Worm (Caenorhabditis elegans) whole organism, mixed stage, embryonic: Measurements from ENCODE around the gene ssu-1.

ENCODE experiments used
- M03D4.4 ChIP-seq: sonication (generic microtip); optimal IDR thresholded peaks from 2 replicates; lab custom pipeline; 2017; ENCODE audit warnings: mild to moderate bottlenecking, missing genetic modification characterization, missing compliant biosample characterization
- bed-3 ChIP-seq: fragments of 200-800 bp; sonication (Bioruptor generic); optimal IDR thresholded peaks from 3 replicates; lab custom pipeline; 2018; ENCODE audit warnings: mild to moderate bottlenecking, missing genetic modification characterization, moderate library complexity, missing compliant biosample characterization
- blmp-1 ChIP-seq: fragments of 150-350 bp; optimal IDR thresholded peaks from 2 replicates; lab custom pipeline; 2014; ENCODE audit warnings: missing biosample characterization, missing genetic modification characterization
- ceh-39 ChIP-seq: fragments of 150-350 bp; optimal IDR thresholded peaks from 2 replicates; lab custom pipeline; 2014; ENCODE audit warnings: missing biosample characterization, missing genetic modification characterization
- ceh-43 ChIP-seq: fragments of 200-800 bp; sonication (Bioruptor generic); optimal IDR thresholded peaks from 2 replicates; lab custom pipeline; 2018; ENCODE audit warnings: mild to moderate bottlenecking, missing genetic modification characterization, moderate library complexity, missing compliant biosample characterization
- ceh-83 ChIP-seq: fragments of 200-800 bp; sonication (Bioruptor generic); optimal IDR thresholded peaks from 2 replicates; lab custom pipeline; 2018; ENCODE audit warnings: mild to moderate bottlenecking, missing genetic modification characterization, missing compliant biosample characterization
- ces-1 ChIP-seq: fragments of 150-350 bp; optimal IDR thresholded peaks from 2 replicates; lab custom pipeline; 2014; ENCODE audit warnings: missing biosample characterization, missing genetic modification reagents, missing genetic modification characterization
- cnd-1 ChIP-seq: fragments of 200-800 bp; sonication (Bioruptor generic); optimal IDR thresholded peaks from 2 replicates; lab custom pipeline; 2018; ENCODE audit warnings: mild to moderate bottlenecking, missing genetic modification characterization, missing compliant biosample characterization
- flh-1 ChIP-seq: fragments of 200-800 bp; sonication (Bioruptor generic); optimal IDR thresholded peaks from 2 replicates; lab custom pipeline; 2018; ENCODE audit warnings: mild to moderate bottlenecking, missing genetic modification characterization, moderate library complexity, missing compliant biosample characterization
- ham-2 ChIP-seq: fragments of 200-800 bp; sonication (Bioruptor generic); optimal IDR thresholded peaks from 2 replicates; lab custom pipeline; 2018; ENCODE audit warnings: mild to moderate bottlenecking, missing genetic modification characterization, missing compliant biosample characterization
- hlh-1 ChIP-seq: fragments of 150-350 bp; optimal IDR thresholded peaks from 2 replicates; lab custom pipeline; 2014; ENCODE audit warnings: missing biosample characterization, missing genetic modification reagents, missing genetic modification characterization
- lin-13 ChIP-seq: fragments of 150-350 bp; optimal IDR thresholded peaks from 2 replicates; lab custom pipeline; 2014; ENCODE audit warnings: missing biosample characterization, missing genetic modification characterization
- lsy-2 ChIP-seq: fragments of 150-350 bp; optimal IDR thresholded peaks from 2 replicates; lab custom pipeline; 2014; ENCODE audit warnings: missing biosample characterization, missing genetic modification characterization
- mab-5 ChIP-seq: fragments of 150-350 bp; optimal IDR thresholded peaks from 2 replicates; lab custom pipeline; 2014; ENCODE audit warnings: missing biosample characterization, missing genetic modification characterization
- mep-1 ChIP-seq: fragments of 150-350 bp; optimal IDR thresholded peaks from 2 replicates; lab custom pipeline; 2017; ENCODE audit warnings: missing biosample characterization, missing genetic modification reagents, missing genetic modification characterization, inconsistent platforms
- mls-2 ChIP-seq: sonication (generic microtip); optimal IDR thresholded peaks from 2 replicates; lab custom pipeline; 2016; ENCODE audit warnings: mild to moderate bottlenecking, missing genetic modification characterization, moderate library complexity, missing compliant biosample characterization
- nhr-12 ChIP-seq: fragments of 150-350 bp; optimal IDR thresholded peaks from 2 replicates; lab custom pipeline; 2014; ENCODE audit warnings: missing biosample characterization, missing genetic modification characterization
- nhr-2 ChIP-seq: fragments of 150-350 bp; optimal IDR thresholded peaks from 2 replicates; lab custom pipeline; 2014; ENCODE audit warnings: missing biosample characterization, missing genetic modification characterization
- nhr-237 ChIP-seq: fragments of 150-350 bp; optimal IDR thresholded peaks from 2 replicates; lab custom pipeline; 2014; ENCODE audit warnings: missing biosample characterization, missing genetic modification characterization
- nhr-28 ChIP-seq: fragments of 150-350 bp; optimal IDR thresholded peaks from 2 replicates; lab custom pipeline; 2014; ENCODE audit warnings: missing biosample characterization, missing genetic modification characterization
- pha-4 ChIP-seq: fragments of 150-350 bp; optimal IDR thresholded peaks from 2 replicates; lab custom pipeline; 2018; ENCODE audit warnings: missing biosample characterization, missing genetic modification reagents, missing genetic modification characterization
- sem-2 ChIP-seq: fragments of 200-800 bp; sonication (Bioruptor generic); optimal IDR thresholded peaks from 2 replicates; lab custom pipeline; 2018; ENCODE audit warnings: mild to moderate bottlenecking, missing genetic modification characterization, missing compliant biosample characterization
- snpc-4 ChIP-seq: fragments of 150-350 bp; optimal IDR thresholded peaks from 2 replicates; lab custom pipeline; 2014; ENCODE audit warnings: missing biosample characterization, missing genetic modification characterization
- sptf-1 ChIP-seq: sonication (generic microtip); optimal IDR thresholded peaks from 2 replicates; lab custom pipeline; 2017; ENCODE audit warnings: mild to moderate bottlenecking, missing genetic modification characterization, moderate library complexity, missing compliant biosample characterization
- tbx-8 ChIP-seq: fragments of 200-800 bp; sonication (Bioruptor generic); optimal IDR thresholded peaks from 2 replicates; lab custom pipeline; 2018; ENCODE audit warnings: mild to moderate bottlenecking, missing genetic modification characterization, moderate library complexity, missing compliant biosample characterization
- unc-39 ChIP-seq: fragments of 150-350 bp; optimal IDR thresholded peaks from 2 replicates; lab custom pipeline; 2014; ENCODE audit warnings: missing biosample characterization, missing genetic modification characterization
- unc-62 ChIP-seq: fragments of 150-350 bp; optimal IDR thresholded peaks from 2 replicates; lab custom pipeline; 2014; ENCODE audit warnings: missing biosample characterization, missing genetic modification reagents, missing genetic modification characterization
- zip-8 ChIP-seq: fragments of 150-350 bp; optimal IDR thresholded peaks from 2 replicates; lab custom pipeline; 2014; ENCODE audit warnings: missing biosample characterization, missing genetic modification characterization

Gene ssu-1

DNA sequence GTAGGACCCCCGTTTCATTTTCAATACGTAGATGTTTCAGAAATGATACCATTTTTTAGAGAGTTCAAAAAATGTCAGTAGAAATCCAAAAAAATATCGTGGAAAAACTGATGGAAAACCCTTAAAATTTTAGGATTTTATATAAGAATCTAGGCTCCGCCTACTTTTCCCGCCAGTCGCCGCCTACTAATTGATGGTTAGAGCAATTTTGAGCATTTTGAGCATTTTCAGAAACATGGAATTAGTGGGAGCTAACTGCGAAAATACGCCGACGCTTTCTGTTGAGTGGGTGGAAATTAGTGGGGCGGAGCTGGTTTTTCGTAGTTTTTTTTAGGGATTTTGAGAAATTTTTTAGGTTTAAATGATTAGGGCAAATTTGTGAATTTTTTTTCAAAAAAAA lies at the start of gene ssu-1:
Gene ssu-1, minus strand, starts transcription at position 101 of the 400 bp plus-strand sequence.
- no peak for TF ChIP-seq lin-13 (tag; lab: Kevin White, UChicago)
- no peak for TF ChIP-seq tbx-8 (GFP tag; lab: Kevin White, UChicago)
- no peak for TF ChIP-seq nhr-2
- TF ChIP-seq unc-62 = no peak
- no peak for TF ChIP-seq mep-1 (tag; lab: Kevin White, UChicago)
- TF ChIP-seq pha-4 (tag; lab: Kevin White, UChicago) = no peak
- no peak for TF ChIP-seq nhr-237
- no peak for TF ChIP-seq ceh-39
- no peak for TF ChIP-seq ceh-83
- TF ChIP-seq M03D4.4 = no peak
- TF ChIP-seq ham-2 (GFP tag; lab: Kevin White, UChicago) = no peak
- TF ChIP-seq lsy-2 = no peak
- TF ChIP-seq, all 35 proteins: peak for 0

DNA sequence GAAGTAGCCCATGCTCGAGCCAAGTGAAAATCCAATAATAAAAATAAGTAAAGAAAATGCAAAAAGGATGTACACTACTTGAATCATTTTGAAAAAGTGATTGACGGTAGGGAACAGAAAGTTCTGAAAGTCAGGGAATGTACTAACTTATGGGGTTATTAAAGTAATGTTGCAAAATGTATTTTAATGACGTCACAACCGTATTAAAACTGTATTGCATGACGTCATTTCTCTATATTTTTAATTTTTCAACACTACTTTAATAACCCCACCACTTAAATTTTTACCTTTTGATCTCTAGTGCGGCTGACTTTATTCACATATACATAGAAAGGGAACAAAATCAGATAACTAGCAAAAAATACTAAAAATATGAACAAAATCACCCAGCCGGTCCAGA lies 49.2 kb upstream of the ssu-1 start:
- TF ChIP-seq ceh-83 = no peak
- TF ChIP-seq mls-2 (tag; lab: Kevin White, UChicago) = no peak
- no peak for TF ChIP-seq tbx-8 (GFP tag; lab: Kevin White, UChicago)
- no peak for TF ChIP-seq ces-1
- peak; percentile 98 for TF ChIP-seq zip-8
- TF ChIP-seq hlh-1 (tag; lab: Kevin White, UChicago) = no peak
- TF ChIP-seq cnd-1 (tag; lab: Kevin White, UChicago) = no peak

DNA sequence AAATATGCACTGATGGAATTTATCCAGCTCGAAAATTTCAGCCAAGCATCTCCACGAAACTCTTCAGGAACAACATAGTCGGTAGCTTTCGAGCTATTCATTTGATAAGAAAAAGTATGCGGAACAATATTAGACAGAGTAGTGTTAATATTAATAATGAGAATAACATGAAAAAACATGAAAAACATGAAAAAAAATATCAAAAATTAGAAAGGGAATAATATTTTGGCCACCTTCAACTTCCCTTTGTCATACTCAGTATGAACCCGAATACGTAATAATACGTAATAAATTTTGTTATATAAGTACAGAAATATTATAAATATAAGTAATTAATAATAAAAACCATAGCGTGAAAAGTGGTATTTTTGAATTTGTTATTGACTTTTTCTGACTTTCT lies 38.9 kb upstream of the ssu-1 start, which contains the start of gene srw-39:
Gene srw-39, minus strand, starts transcription at position 101 of the 400 bp plus-strand sequence.
- TF ChIP-seq bed-3 (GFP tag; lab: Kevin White, UChicago) (no peak), unc-39 (tag; lab: Kevin White, UChicago) (no peak), snpc-4 (tag; lab: Kevin White, UChicago) (no peak), mep-1 (tag; lab: Kevin White, UChicago) (no peak), nhr-2 (no peak), blmp-1 (tag; lab: Kevin White, UChicago) (no peak), tbx-8 (GFP tag; lab: Kevin White, UChicago) (no peak), ceh-43 (GFP tag; lab: Kevin White, UChicago) (no peak), sptf-1 (no peak), lin-13 (tag; lab: Kevin White, UChicago) (no peak), sem-2 (no peak), mab-5 (tag; lab: Kevin White, UChicago) (no peak)
- TF ChIP-seq, all 35 proteins: peak for 0

ce11 chrV:20165808-20166207 lies 32.7 kb upstream of the ssu-1 start:
- TF ChIP-seq nhr-28 (tag; lab: Kevin White, UChicago) (no peak), ceh-39 (no peak), cnd-1 (tag; lab: Kevin White, UChicago) (no peak), ces-1 (no peak), pha-4 (tag; lab: Kevin White, UChicago) (no peak), unc-62 (no peak), sem-2 (no peak), nhr-2 (no peak), flh-1 (GFP tag; lab: Kevin White, UChicago) (no peak)

DNA sequence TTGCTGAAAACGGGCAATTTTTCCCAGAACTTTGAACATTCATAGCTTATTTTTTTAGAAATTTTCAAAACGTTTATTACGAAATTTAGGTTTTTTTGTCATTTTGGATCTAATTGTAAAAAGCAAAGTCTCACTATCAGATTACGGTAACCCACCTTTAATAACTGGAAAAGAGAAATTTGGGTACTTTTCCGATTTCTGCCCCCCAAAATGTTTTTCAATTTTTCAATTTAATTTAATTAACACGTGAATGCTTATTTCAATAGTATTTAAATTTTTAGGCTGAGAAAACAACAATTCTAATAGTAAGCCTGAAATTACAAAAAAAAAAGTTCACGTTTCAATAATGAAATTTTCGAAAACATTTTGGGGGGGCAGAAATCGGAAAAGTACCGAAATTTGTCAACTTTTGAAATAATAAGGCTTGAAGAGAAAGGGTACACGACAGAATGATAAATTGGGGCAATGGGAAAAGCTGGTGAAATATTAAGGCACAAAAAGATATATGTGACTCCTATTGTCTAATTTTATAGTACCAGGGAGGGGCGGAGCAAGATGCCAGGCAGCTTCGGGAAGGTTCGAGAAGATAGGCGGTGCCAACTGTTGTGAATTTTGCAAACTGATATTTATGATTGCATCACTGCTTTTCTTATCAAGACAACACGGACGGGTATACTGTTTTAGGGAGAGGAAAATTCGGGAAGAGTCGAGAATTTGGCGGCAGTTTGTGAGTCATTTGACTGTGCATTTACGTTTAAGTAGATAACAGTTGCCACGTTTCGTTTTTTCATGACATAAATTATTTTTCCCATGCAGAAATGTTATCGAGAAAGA lies 31.2 kb upstream of the ssu-1 start, which contains the start of gene F19B2.5:
Gene F19B2.5, minus strand, starts transcription at position 107 of the 834 bp plus-strand sequence.
- no peak for TF ChIP-seq cnd-1 (tag; lab: Kevin White, UChicago)
- TF ChIP-seq mab-5 (tag; lab: Kevin White, UChicago) = no peak

DNA sequence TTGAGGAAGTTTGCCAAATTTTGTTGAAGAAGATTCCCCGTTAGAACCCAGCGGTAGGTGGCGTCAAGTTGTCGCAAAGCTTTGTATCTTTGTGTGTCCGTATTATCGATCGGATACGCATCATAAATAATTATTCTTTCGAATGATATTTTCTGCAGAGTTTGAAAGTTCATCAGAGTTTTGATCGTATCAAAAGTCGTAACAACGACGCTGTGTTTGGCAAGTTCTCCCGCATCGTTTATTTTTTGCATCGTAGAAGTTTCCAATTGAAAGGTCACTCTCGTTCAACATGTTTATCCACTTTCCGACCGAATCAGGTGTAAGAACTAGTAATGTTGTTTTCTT lies 30.0 kb upstream of the ssu-1 start:
- TF ChIP-seq mab-5 (tag; lab: Kevin White, UChicago) (no peak), ceh-43 (GFP tag; lab: Kevin White, UChicago) (no peak), nhr-12 (no peak), flh-1 (GFP tag; lab: Kevin White, UChicago) (no peak), ces-1 (no peak), lsy-2 (no peak)
